Fruit fly (Drosophila melanogaster): ENCODE measurements around the gene rdgB.

The rdgB gene

DNA sequence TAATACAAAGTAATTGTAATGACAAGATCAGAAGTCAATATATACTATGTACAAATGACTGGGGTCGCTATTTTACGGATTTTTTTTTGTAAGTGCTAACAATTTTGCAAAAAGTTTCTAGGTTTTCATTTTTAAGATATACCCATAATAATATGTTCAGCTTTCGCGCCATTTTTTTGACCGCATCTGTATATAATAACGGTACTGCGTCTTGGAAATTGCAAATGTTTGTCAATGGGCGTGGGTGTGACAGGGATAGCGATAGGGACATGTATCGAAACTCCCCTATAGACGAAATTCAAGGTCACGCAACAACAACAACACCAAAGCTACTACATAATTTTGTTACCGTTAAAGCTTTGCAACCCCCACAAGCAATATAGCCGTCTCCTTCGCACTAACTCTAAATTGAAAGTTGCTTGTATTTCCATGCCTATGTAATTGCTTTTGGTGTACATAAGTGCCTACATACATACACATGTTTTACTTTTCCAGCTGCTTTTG lies 10.0 kb upstream of the rdgB start:
- TF ChIP-seq kay (GFP tag; ENCODE audit: borderline replicate concordance) (no peak), cic (GFP tag; optimal IDR thresholded peaks at IDR 0.05) (no peak), ovo (GFP tag; optimal IDR thresholded peaks at IDR 0.05) (peak; percentile 93), Hr96 (GFP tag; optimal IDR thresholded peaks at IDR 0.05) (no peak), Clk (GFP tag; optimal IDR thresholded peaks at IDR 0.05) (no peak), CG5204 (GFP tag; optimal IDR thresholded peaks at IDR 0.05) (no peak), bab1 (GFP tag; optimal IDR thresholded peaks at IDR 0.05) (no peak), Mnt (GFP tag; optimal IDR thresholded peaks at IDR 0.05) (no peak), tj (GFP tag; optimal IDR thresholded peaks at IDR 0.05) (no peak), pad (GFP tag; optimal IDR thresholded peaks at IDR 0.05) (peak; percentile 98)

DNA sequence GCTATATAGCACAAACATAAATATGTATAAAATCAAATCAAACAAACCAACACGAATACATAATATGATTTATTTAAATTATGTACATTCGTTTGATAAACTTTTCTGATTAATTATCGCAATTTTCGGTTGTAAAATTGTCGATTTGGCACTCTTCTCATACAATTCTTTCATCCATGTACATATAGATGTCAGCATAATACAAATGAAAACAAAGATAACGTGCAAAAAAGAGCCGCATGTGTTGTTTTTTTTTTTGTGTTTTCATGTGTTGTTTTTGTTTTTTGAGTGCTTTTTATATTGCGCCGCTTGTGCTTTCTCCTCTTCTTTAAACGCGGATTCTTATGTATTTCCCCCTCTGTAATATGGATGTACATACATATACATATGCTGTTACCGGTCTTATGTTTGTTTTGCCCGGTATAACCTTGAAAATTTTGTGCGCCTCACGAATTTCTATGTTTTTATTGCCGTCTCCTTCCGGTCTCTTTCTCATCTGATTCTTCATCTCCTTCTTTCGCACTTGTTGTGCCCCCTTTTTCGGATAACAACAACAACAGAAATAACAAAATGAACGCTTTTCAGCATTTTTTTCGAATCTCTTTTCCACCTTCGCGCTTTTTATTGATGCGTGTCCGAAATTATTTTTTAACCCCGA lies 9.3 kb upstream of the rdgB start:
- peak; percentile 96 for TF ChIP-seq tj (GFP tag; optimal IDR thresholded peaks at IDR 0.05)
- TF ChIP-seq cic (GFP tag; optimal IDR thresholded peaks at IDR 0.05): no peak

DNA sequence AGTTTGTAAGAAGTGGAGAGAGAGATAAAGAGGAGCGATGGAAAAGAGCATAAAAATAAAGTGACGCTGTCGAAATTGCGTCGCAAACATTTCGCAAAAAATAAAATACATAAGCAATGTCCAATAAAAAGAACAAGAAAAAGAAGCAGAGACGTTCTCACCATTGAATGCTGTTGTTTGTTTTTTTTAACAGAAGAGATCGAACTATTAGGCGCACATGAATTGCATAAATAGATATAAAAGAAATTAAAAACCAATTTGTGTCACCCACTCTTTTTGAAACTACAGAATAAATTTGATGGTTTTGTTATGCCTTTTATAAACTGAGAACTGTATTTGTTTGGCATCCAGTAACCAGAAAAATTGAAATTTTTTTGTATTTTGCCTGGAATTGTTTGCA lies 8.8 kb upstream of the rdgB start:
- TF ChIP-seq cic (GFP tag; optimal IDR thresholded peaks at IDR 0.05) (no peak), bab1 (GFP tag; optimal IDR thresholded peaks at IDR 0.05) (no peak), CG14711 (tag; optimal IDR thresholded peaks at IDR 0.05) (no peak), kay (GFP tag; ENCODE audit: borderline replicate concordance) (peak; percentile 84), CG33017 (tag; optimal IDR thresholded peaks at IDR 0.05) (no peak), Hr96 (GFP tag; optimal IDR thresholded peaks at IDR 0.05) (no peak)

DNA sequence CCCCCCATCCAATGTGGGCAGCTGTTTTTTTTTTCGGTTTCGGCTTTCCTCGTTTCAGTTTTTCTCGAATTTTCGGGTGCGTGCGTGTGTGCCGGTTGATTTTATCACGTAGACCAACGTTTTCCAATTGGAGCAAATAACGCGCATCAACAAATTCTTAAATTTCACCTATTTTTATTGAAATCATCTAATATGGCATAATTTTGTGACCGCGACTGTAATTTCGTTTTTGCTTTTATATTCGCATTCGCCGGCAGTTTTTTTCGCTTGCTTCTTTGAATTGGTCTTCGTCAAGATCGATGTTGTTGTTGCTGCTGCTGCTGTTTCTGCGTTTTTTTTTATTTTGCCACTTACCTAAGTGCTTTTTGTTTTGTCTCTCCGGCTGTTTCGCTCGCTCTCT lies 8.1 kb upstream of the rdgB start:
- TF ChIP-seq CG12768 (GFP tag; optimal IDR thresholded peaks at IDR 0.05): no peak
- no peak for TF ChIP-seq kay (GFP tag; ENCODE audit: borderline replicate concordance)
- TF ChIP-seq tj (GFP tag; optimal IDR thresholded peaks at IDR 0.05): peak; percentile 91
- TF ChIP-seq Hr96 (GFP tag; optimal IDR thresholded peaks at IDR 0.05): no peak
- TF ChIP-seq CG1620 (GFP tag; optimal IDR thresholded peaks at IDR 0.05): peak; percentile 7

DNA sequence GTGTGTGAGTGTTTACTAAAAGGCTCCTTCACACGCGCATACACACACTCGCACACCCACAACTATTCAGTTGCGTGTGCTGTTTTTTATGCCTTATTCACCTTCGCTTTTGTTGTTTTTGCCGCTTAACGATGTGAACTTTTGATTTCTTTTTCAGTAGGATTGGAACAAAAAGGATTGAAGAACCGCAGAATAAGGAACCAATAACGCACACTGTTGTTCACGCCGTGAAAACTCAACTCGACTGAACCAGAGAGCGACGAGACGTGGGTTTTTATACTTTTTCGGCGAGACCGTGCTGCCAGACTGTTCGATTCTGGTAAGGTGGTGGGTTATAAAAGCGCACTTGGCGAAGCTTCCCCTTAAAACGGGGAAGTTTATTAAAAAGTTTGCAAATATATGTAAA lies 7.4 kb upstream of the rdgB start, which contains the start of gene Pdcd4:
Pdcd4 (minus strand) TSS at position 255 of the 406 bp plus-strand sequence.
- TF ChIP-seq CG11617 (GFP tag; optimal IDR thresholded peaks at IDR 0.05) (peak; percentile 38), CG7101 (tag; optimal IDR thresholded peaks at IDR 0.05) (peak; percentile 15), tj (GFP tag; optimal IDR thresholded peaks at IDR 0.05) (no peak), CG1620 (GFP tag; optimal IDR thresholded peaks at IDR 0.05) (peak; percentile 38), cic (GFP tag; optimal IDR thresholded peaks at IDR 0.05) (no peak), ovo (GFP tag; optimal IDR thresholded peaks at IDR 0.05) (no peak), kay (GFP tag; ENCODE audit: borderline replicate concordance) (no peak), Crg-1 (GFP tag; optimal IDR thresholded peaks at IDR 0.05) (no peak), bab1 (GFP tag; optimal IDR thresholded peaks at IDR 0.05) (peak; percentile 69), CG14711 (tag; optimal IDR thresholded peaks at IDR 0.05) (no peak), Mnt (GFP tag; optimal IDR thresholded peaks at IDR 0.05) (peak; percentile 70), pad (GFP tag; optimal IDR thresholded peaks at IDR 0.05) (peak; percentile 100), Hr96 (GFP tag; optimal IDR thresholded peaks at IDR 0.05) (no peak)

DNA sequence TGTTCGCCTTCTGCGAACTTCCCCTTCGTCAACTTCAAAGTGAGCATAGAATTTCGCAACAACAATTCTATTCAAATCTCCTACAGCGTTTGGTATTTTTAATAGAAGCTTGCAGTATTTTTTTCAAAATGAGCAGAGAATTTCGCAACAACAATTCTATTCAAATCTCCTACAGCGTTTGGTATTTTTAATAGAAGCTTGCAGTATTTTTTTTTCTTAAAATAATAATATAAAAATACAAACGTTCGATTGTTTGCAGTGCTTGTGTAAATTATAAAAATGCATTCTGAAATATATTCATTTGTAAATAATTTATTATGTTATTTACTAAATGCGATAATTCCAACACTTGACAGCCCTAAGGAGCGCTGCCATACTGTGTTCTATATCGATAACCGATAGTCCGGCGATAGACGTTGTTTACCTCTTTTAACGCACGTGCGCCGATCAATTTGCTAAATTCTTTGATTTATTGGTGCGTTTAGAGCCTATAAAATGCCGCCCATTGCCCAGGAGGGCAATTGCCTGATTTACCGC lies 5.7 kb upstream of the rdgB start, which contains the start of the genes CG32625 and Rtc1:
CG32625 (minus strand) TSS at position 51 of the 537 bp plus-strand sequence.
Rtc1 (plus strand) TSS at position 404 of the 537 bp plus-strand sequence.
- TF ChIP-seq kay (GFP tag; ENCODE audit: borderline replicate concordance): no peak
- no peak for TF ChIP-seq Crg-1 (GFP tag; optimal IDR thresholded peaks at IDR 0.05)
- TF ChIP-seq Clk (GFP tag; optimal IDR thresholded peaks at IDR 0.05): no peak
- TF ChIP-seq cnc (optimal IDR thresholded peaks at IDR 0.05): no peak
- TF ChIP-seq CG7045 (GFP tag; optimal IDR thresholded peaks at IDR 0.05): no peak
- TF ChIP-seq CG7101 (tag; optimal IDR thresholded peaks at IDR 0.05): peak; percentile 73
- no peak for TF ChIP-seq CG33017 (tag; optimal IDR thresholded peaks at IDR 0.05)
- no peak for TF ChIP-seq CG12768 (GFP tag; optimal IDR thresholded peaks at IDR 0.05)
- TF ChIP-seq CG11617 (GFP tag; optimal IDR thresholded peaks at IDR 0.05): peak; percentile 58
- peak; percentile 67 for TF ChIP-seq pad (GFP tag; optimal IDR thresholded peaks at IDR 0.05)
- no peak for TF ChIP-seq toe (GFP tag; optimal IDR thresholded peaks at IDR 0.05)
- no peak for TF ChIP-seq cic (GFP tag; optimal IDR thresholded peaks at IDR 0.05)
- no peak for TF ChIP-seq CG5204 (GFP tag; optimal IDR thresholded peaks at IDR 0.05)
- TF ChIP-seq CG14711 (tag; optimal IDR thresholded peaks at IDR 0.05): peak; percentile 95
- peak; percentile 99 for TF ChIP-seq Mnt (GFP tag; optimal IDR thresholded peaks at IDR 0.05)
- peak; percentile 25 for TF ChIP-seq ovo (GFP tag; optimal IDR thresholded peaks at IDR 0.05)
- TF ChIP-seq CG1620 (GFP tag; optimal IDR thresholded peaks at IDR 0.05): peak; percentile 9
- peak; percentile 49 for TF ChIP-seq bab1 (GFP tag; optimal IDR thresholded peaks at IDR 0.05)
- no peak for TF ChIP-seq Hr96 (GFP tag; optimal IDR thresholded peaks at IDR 0.05)
- peak; percentile 36 for TF ChIP-seq tj (GFP tag; optimal IDR thresholded peaks at IDR 0.05)

All from whole organism, adult.